Worm (Caenorhabditis elegans) whole organism, L4 larva: Measurements from ENCODE around the gene math-21.
"Not testable (repeated sequence)": the region's sequence is repeated elsewhere in the genome, so short reads cannot be mapped to it uniquely, and the experiment has no call there.

Experiments used
- F10B5.3 ChIP-seq: sonication (generic microtip); optimal IDR thresholded peaks from 2 replicates; lab custom pipeline; 2016; ENCODE audit warnings: mild to moderate bottlenecking, missing genetic modification characterization, missing compliant biosample characterization
- Y75B8A.6 ChIP-seq: fragments of 200-800 bp; sonication (Bioruptor generic); IDR thresholded peaks from 2 replicates; pipeline ENCODE4 v1.3.6; 2022; ENCODE audit warnings: missing genetic modification reagents, missing genetic modification characterization, missing compliant biosample characterization
- ZK337.2 ChIP-seq: fragments of 200-800 bp; sonication (Bioruptor generic); IDR thresholded peaks from 2 replicates; pipeline ENCODE4 v1.3.6; 2022; ENCODE audit warnings: missing genetic modification reagents, missing genetic modification characterization, missing compliant biosample characterization
- aha-1 ChIP-seq: fragments of 150-350 bp; peaks from one replicate; lab custom pipeline; 2014; ENCODE audit warnings: missing biosample characterization, missing genetic modification characterization
- ceh-20 ChIP-seq: fragments of 200-800 bp; sonication (Bioruptor generic); IDR thresholded peaks from 2 replicates; pipeline ENCODE4 v1.3.6; 2022; ENCODE audit warnings: missing genetic modification reagents, missing genetic modification characterization, missing compliant biosample characterization
- ceh-28 ChIP-seq: fragments of 150-350 bp; optimal IDR thresholded peaks from 2 replicates; lab custom pipeline; 2014; ENCODE audit warnings: missing biosample characterization, missing genetic modification reagents, missing genetic modification characterization
- ceh-82 ChIP-seq: sonication (generic microtip); optimal IDR thresholded peaks from 2 replicates; lab custom pipeline; 2017; ENCODE audit warnings: missing biosample characterization, missing genetic modification characterization
- daf-12 ChIP-seq: fragments of 150-350 bp; optimal IDR thresholded peaks from 2 replicates; lab custom pipeline; 2014; ENCODE audit warnings: missing biosample characterization, missing genetic modification reagents, missing genetic modification characterization
- daf-16 ChIP-seq, 3 experiments: sonication (generic microtip); optimal IDR thresholded peaks; 2 replicates each; lab custom pipeline; 2016 to 2017; ENCODE audit warnings: missing genetic modification characterization in 3 of 3, missing genetic modification reagents in 3 of 3, mild to moderate bottlenecking in 2 of 3, missing compliant biosample characterization in 2 of 3, missing biosample characterization in 1 of 3, moderate library complexity in 1 of 3
- daf-19 ChIP-seq: fragments of 200-800 bp; sonication (Bioruptor generic); conservative IDR thresholded peaks from 2 replicates; pipeline ENCODE4 v1.3.6; 2022; ENCODE audit warnings: missing genetic modification characterization, missing compliant biosample characterization
- duxl-1 ChIP-seq: sonication (generic microtip); optimal IDR thresholded peaks from 2 replicates; lab custom pipeline; 2016; ENCODE audit warnings: mild to moderate bottlenecking, missing genetic modification characterization, moderate library complexity, missing compliant biosample characterization; ENCODE audit not compliant: poor library complexity
- egl-27 ChIP-seq: sonication (generic microtip); optimal IDR thresholded peaks from 3 replicates; lab custom pipeline; 2017; ENCODE audit warnings: missing biosample characterization, missing genetic modification reagents, missing genetic modification characterization
- fos-1 ChIP-seq: fragments of 150-350 bp; optimal IDR thresholded peaks from 2 replicates; lab custom pipeline; 2014; ENCODE audit warnings: missing biosample characterization, missing genetic modification characterization
- hif-1 ChIP-seq, 2 experiments: sonication (generic microtip); optimal IDR thresholded peaks; 2 replicates each; lab custom pipeline; 2016 to 2017; ENCODE audit warnings: missing compliant biosample characterization in 2 of 2, missing genetic modification characterization in 2 of 2, missing genetic modification reagents in 2 of 2, missing genotype in 2 of 2, mild to moderate bottlenecking in 1 of 2
- hlh-11 ChIP-seq: fragments of 200-800 bp; sonication (Bioruptor generic); optimal IDR thresholded peaks from 2 replicates; lab custom pipeline; 2018; ENCODE audit warnings: mild to moderate bottlenecking, missing genetic modification characterization, missing compliant biosample characterization
- hlh-30 ChIP-seq: sonication (generic microtip); optimal IDR thresholded peaks from 2 replicates; lab custom pipeline; 2017; ENCODE audit warnings: antibody characterized with exemption, mild to moderate bottlenecking, missing genetic modification characterization, missing compliant biosample characterization; ENCODE audit not compliant: insufficient read depth
- lin-13 ChIP-seq: fragments of 150-350 bp; optimal IDR thresholded peaks from 2 replicates; lab custom pipeline; 2014; ENCODE audit warnings: missing biosample characterization, missing genetic modification reagents, missing genetic modification characterization
- lin-39 ChIP-seq: fragments of 150-350 bp; optimal IDR thresholded peaks from 2 replicates; lab custom pipeline; 2014; ENCODE audit warnings: missing biosample characterization, missing genetic modification reagents, missing genetic modification characterization
- nhr-237 ChIP-seq: sonication (generic microtip); optimal IDR thresholded peaks from 2 replicates; lab custom pipeline; 2017; ENCODE audit warnings: missing biosample characterization, missing genetic modification characterization
- nhr-28 ChIP-seq: fragments of 150-350 bp; optimal IDR thresholded peaks from 2 replicates; lab custom pipeline; 2014; ENCODE audit warnings: missing biosample characterization, missing genetic modification characterization
- nhr-42 ChIP-seq: fragments of 200-800 bp; sonication (Bioruptor generic); IDR thresholded peaks from 2 replicates; pipeline ENCODE4 v1.3.6; 2022; ENCODE audit warnings: missing genetic modification characterization, missing compliant biosample characterization
- php-3 ChIP-seq: fragments of 200-800 bp; sonication (Bioruptor generic); IDR thresholded peaks from 2 replicates; pipeline ENCODE4 v1.3.6; 2022; ENCODE audit warnings: missing genetic modification reagents, missing genetic modification characterization, missing compliant biosample characterization
- pqm-1 ChIP-seq: sonication (generic microtip); optimal IDR thresholded peaks from 2 replicates; lab custom pipeline; 2017; ENCODE audit warnings: missing biosample characterization, missing genetic modification characterization
- skn-1 ChIP-seq: fragments of 150-350 bp; optimal IDR thresholded peaks from 2 replicates; lab custom pipeline; 2014; ENCODE audit warnings: missing biosample characterization, missing genetic modification characterization
- unc-130 ChIP-seq: sonication (generic microtip); optimal IDR thresholded peaks from 2 replicates; lab custom pipeline; 2016; ENCODE audit warnings: missing genetic modification reagents, missing genetic modification characterization, missing compliant biosample characterization
- unc-39 ChIP-seq: sonication (generic microtip); optimal IDR thresholded peaks from 2 replicates; lab custom pipeline; 2017; ENCODE audit warnings: missing biosample characterization, missing genetic modification characterization
- unc-62 ChIP-seq, 3 experiments: fragments of 150-350 bp in 1 of 3; sonication (generic microtip); optimal IDR thresholded peaks in 2 of 3; peaks in 1 of 3; 1 replicate in 1 of 3; 2 replicates in 2 of 3; lab custom pipeline; 2014 to 2017; ENCODE audit warnings: missing biosample characterization in 3 of 3, missing genetic modification characterization in 3 of 3, missing genetic modification reagents in 3 of 3, missing genotype in 1 of 3
- zfp-2 ChIP-seq: sonication (generic microtip); optimal IDR thresholded peaks from 2 replicates; lab custom pipeline; 2016; ENCODE audit warnings: mild to moderate bottlenecking, missing genetic modification characterization, missing compliant biosample characterization
- ztf-7 ChIP-seq: fragments of 150-350 bp; optimal IDR thresholded peaks from 2 replicates; lab custom pipeline; 2014; ENCODE audit warnings: missing biosample characterization, missing genetic modification characterization

Gene math-21

ce11 chrII:1995744-1996143, 1.9 kb downstream of the math-21 start:
- TF ChIP-seq unc-62 (GFP tag; optimal IDR thresholded peaks at IDR 0.05 in 1 of 2; lab: Kevin White, UChicago), result peak in 1 of 2 experiments; percentile 13
- TF ChIP-seq unc-62 (tag; optimal IDR thresholded peaks at IDR 0.05; lab: Kevin White, UChicago), result no peak
- TF ChIP-seq F10B5.3, result no peak
- no peak for TF ChIP-seq daf-16 (GFP tag; optimal IDR thresholded peaks at IDR 0.05; lab: Kevin White, UChicago)
- TF ChIP-seq daf-16 (tag; optimal IDR thresholded peaks at IDR 0.05; lab: Kevin White, UChicago), result peak; percentile 84
- no peak for TF ChIP-seq ztf-7
- TF ChIP-seq Y75B8A.6 (GFP tag; lab: Robert Waterston, UW), result no peak
- no peak for TF ChIP-seq unc-130 (GFP tag; lab: Kevin White, UChicago)
- peak; percentile 74 for TF ChIP-seq nhr-28 (tag; lab: Kevin White, UChicago)
- peak; percentile 15 for TF ChIP-seq hlh-11 (tag; lab: Kevin White, UChicago)
- no peak for TF ChIP-seq daf-19
- TF ChIP-seq pqm-1 (tag; lab: Kevin White, UChicago), result peak; percentile 91
- no peak for TF ChIP-seq duxl-1
- TF ChIP-seq php-3 (GFP tag; lab: Robert Waterston, UW), result peak; percentile 45; the same call in 1 of the 2 replicates
- TF ChIP-seq fos-1, result no peak

- TF ChIP-seq unc-39, result no peak
- no peak for TF ChIP-seq lin-39 (tag; lab: Kevin White, UChicago)
- no peak for TF ChIP-seq ZK337.2 (GFP tag; lab: Robert Waterston, UW)
- TF ChIP-seq nhr-42 (GFP tag; lab: Robert Waterston, UW), result no peak
- TF ChIP-seq hif-1 (tag; optimal IDR thresholded peaks at IDR 0.05; lab: Kevin White, UChicago), result no peak
- TF ChIP-seq daf-12 (tag; lab: Kevin White, UChicago), result no peak
- TF ChIP-seq lin-13 (GFP tag; lab: Kevin White, UChicago), result no peak
- TF ChIP-seq ceh-82 (tag; lab: Kevin White, UChicago), result no peak
- no peak for TF ChIP-seq skn-1 (tag; lab: Kevin White, UChicago)
- TF ChIP-seq egl-27 (tag; lab: Kevin White, UChicago), result no peak
- TF ChIP-seq, all 104 proteins: peak for 0
Measured at ce11 chrII:1996237-1996636, 2.4 kb downstream of the math-21 start, which contains the start of gene math-20. math-20 (plus strand) TSS chrII:1996537.

ce11 chrII:1998561-1998960, 4.7 kb downstream of the math-21 start, which contains the start of gene math-19:
math-19 (plus strand) TSS chrII:1998861.
- not testable (repeated sequence) for TF ChIP-seq ceh-20 (GFP tag; lab: Robert Waterston, UW); egl-27 (tag; lab: Kevin White, UChicago); hlh-30

- TF ChIP-seq ceh-28 (tag; lab: Kevin White, UChicago); duxl-1; nhr-237: not testable (repeated sequence)
Measured at ce11 chrII:2000720-2001119, 6.9 kb downstream of the math-21 start, which contains the start of gene ceh-84. ceh-84 (minus strand) TSS chrII:2000820.

ce11 chrII:2011179-2011578, 17.3 kb downstream of the math-21 start:
- TF ChIP-seq unc-62 (GFP tag; optimal IDR thresholded peaks at IDR 0.05 in 1 of 2; lab: Kevin White, UChicago), result peak in 1 of 2 experiments; percentile 93
- no peak for TF ChIP-seq unc-62 (tag; optimal IDR thresholded peaks at IDR 0.05; lab: Kevin White, UChicago)
- TF ChIP-seq zfp-2, result no peak

ce11 chrII:2012698-2013097, 18.9 kb downstream of the math-21 start, which contains the start of gene F59H6.15:
F59H6.15 (plus strand) TSS chrII:2012998.
- TF ChIP-seq hlh-30, result no peak
- TF ChIP-seq aha-1 (tag; lab: Kevin White, UChicago), result peak; percentile 32
- TF ChIP-seq unc-39, result no peak
